Worm (Caenorhabditis elegans) whole organism, late embryonic: ENCODE measurements around the gene M03A1.3.

Source experiments
- Y22D7AL.16 ChIP-seq: sonication (generic microtip); optimal IDR thresholded peaks from 2 replicates; lab custom pipeline; 2016; ENCODE audit warnings: missing genetic modification characterization, missing compliant biosample characterization
- ama-1 ChIP-seq: fragments of 150-350 bp; optimal IDR thresholded peaks from 2 replicates; lab custom pipeline; 2014
- madf-2 ChIP-seq: sonication (generic microtip); optimal IDR thresholded peaks from 2 replicates; lab custom pipeline; 2017; ENCODE audit warnings: missing genetic modification characterization, missing compliant biosample characterization
- nfya-1 ChIP-seq: sonication (generic microtip); optimal IDR thresholded peaks from 2 replicates; lab custom pipeline; 2017; ENCODE audit warnings: missing genetic modification characterization, mild to moderate bottlenecking, missing compliant biosample characterization, antibody characterized with exemption, moderate library complexity
- odd-2 ChIP-seq: sonication (generic microtip); optimal IDR thresholded peaks from 2 replicates; lab custom pipeline; 2017; ENCODE audit warnings: antibody characterized with exemption, mild to moderate bottlenecking, missing genetic modification characterization, missing compliant biosample characterization
- tbx-2 ChIP-seq: sonication (generic microtip); optimal IDR thresholded peaks from 2 replicates; lab custom pipeline; 2016; ENCODE audit warnings: missing genetic modification characterization, missing compliant biosample characterization

- TF ChIP-seq tbx-2 (tag; lab: Kevin White, UChicago) (no peak), madf-2 (tag; lab: Kevin White, UChicago) (no peak), odd-2 (tag; lab: Kevin White, UChicago) (no peak), Y22D7AL.16 (tag; lab: Kevin White, UChicago) (no peak), nfya-1 (tag; lab: Kevin White, UChicago) (peak; percentile 73), ama-1 (lab: Kevin White, UChicago) (no peak)
Measured at ce11 chrII:4518300-4518907, 39.2 kb upstream of the M03A1.3 start, which contains the start of gene hlh-1.
